Worm (Caenorhabditis elegans) whole organism, L1 larva: ENCODE measurements around the gene R186.8.

Experiments used
- C04F5.9 ChIP-seq: sonication (generic microtip); optimal IDR thresholded peaks from 2 replicates; lab custom pipeline; 2016; ENCODE audit warnings: missing genetic modification characterization, missing compliant biosample characterization
- egl-13 ChIP-seq: sonication (generic microtip); optimal IDR thresholded peaks from 2 replicates; lab custom pipeline; 2016; ENCODE audit warnings: missing genotype, missing genetic modification reagents, missing genetic modification characterization, missing compliant biosample characterization
- hlh-4 ChIP-seq: sonication (generic microtip); optimal IDR thresholded peaks from 2 replicates; lab custom pipeline; 2016; ENCODE audit warnings: mild to moderate bottlenecking, missing genetic modification characterization, missing compliant biosample characterization
- jun-1 ChIP-seq: fragments of 150-350 bp; optimal IDR thresholded peaks from 2 replicates; lab custom pipeline; 2014; ENCODE audit warnings: missing biosample characterization, missing genetic modification reagents, missing genetic modification characterization
- lin-13 ChIP-seq: fragments of 150-350 bp; optimal IDR thresholded peaks from 2 replicates; lab custom pipeline; 2014; ENCODE audit warnings: missing biosample characterization, missing genetic modification reagents, missing genetic modification characterization
- mep-1 ChIP-seq: fragments of 150-350 bp; optimal IDR thresholded peaks from 2 replicates; lab custom pipeline; 2014; ENCODE audit warnings: missing biosample characterization, missing genetic modification characterization
- nhr-11 ChIP-seq: fragments of 150-350 bp; optimal IDR thresholded peaks from 2 replicates; lab custom pipeline; 2014; ENCODE audit warnings: missing biosample characterization, missing genetic modification characterization
- nhr-237 ChIP-seq: fragments of 150-350 bp; optimal IDR thresholded peaks from 2 replicates; lab custom pipeline; 2014; ENCODE audit warnings: missing biosample characterization, missing genetic modification characterization
- pqm-1 ChIP-seq: sonication (generic microtip); optimal IDR thresholded peaks from 3 replicates; lab custom pipeline; 2017; ENCODE audit warnings: missing biosample characterization, missing genetic modification characterization
- skn-1 ChIP-seq: fragments of 150-350 bp; optimal IDR thresholded peaks from 2 replicates; lab custom pipeline; 2014; ENCODE audit warnings: missing biosample characterization, missing genetic modification characterization
- unc-130 ChIP-seq: fragments of 150-350 bp; optimal IDR thresholded peaks from 2 replicates; lab custom pipeline; 2017; ENCODE audit warnings: missing biosample characterization, missing genetic modification characterization, inconsistent platforms
- unc-62 ChIP-seq: fragments of 150-350 bp; optimal IDR thresholded peaks from 2 replicates; lab custom pipeline; 2014; ENCODE audit warnings: missing biosample characterization, missing genetic modification reagents, missing genetic modification characterization
- zag-1 ChIP-seq: fragments of 150-350 bp; optimal IDR thresholded peaks from 2 replicates; lab custom pipeline; 2014; ENCODE audit warnings: missing biosample characterization, missing genetic modification characterization

DNA sequence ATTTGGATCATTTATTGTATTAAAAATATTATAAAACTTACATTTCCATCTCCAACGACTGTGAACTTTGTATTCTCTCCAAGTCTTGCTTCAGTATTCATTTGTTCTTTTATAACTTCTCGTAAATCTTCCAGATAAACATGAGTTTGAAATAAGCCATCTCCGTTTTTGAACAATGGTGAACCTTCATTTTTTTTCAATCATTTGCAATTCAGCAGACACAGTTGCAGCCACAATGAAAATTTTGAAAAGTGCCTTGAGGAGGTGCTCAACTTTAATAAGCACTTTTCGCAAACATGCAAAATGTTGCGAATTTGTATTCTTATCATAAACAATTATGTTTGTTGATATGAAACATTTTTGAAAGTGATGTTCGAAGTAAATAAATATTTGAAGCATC lies 23.6 kb downstream of the R186.8 start, which contains the start of gene T16G1.3:
- no peak for TF ChIP-seq unc-62 (GFP tag; lab: Kevin White, UChicago)
- TF ChIP-seq pqm-1 (tag; lab: Kevin White, UChicago), result no peak
- TF ChIP-seq nhr-11 (tag; lab: Kevin White, UChicago), result no peak
- TF ChIP-seq lin-13 (GFP tag; lab: Kevin White, UChicago), result no peak
- no peak for TF ChIP-seq egl-13 (tag; lab: Kevin White, UChicago)
- TF ChIP-seq unc-130 (tag; lab: Kevin White, UChicago), result no peak
- TF ChIP-seq zag-1 (tag; lab: Kevin White, UChicago), result no peak
- TF ChIP-seq hlh-4, result no peak
- no peak for TF ChIP-seq nhr-237 (tag; lab: Kevin White, UChicago)
- TF ChIP-seq skn-1, result no peak
- no peak for TF ChIP-seq jun-1 (tag; lab: Kevin White, UChicago)
- TF ChIP-seq C04F5.9 (tag; lab: Kevin White, UChicago), result no peak
- TF ChIP-seq mep-1 (tag; lab: Kevin White, UChicago), result no peak
